Fruit fly (Drosophila melanogaster): ENCODE results near the gene CG14974.

Gene CG14974

DNA sequence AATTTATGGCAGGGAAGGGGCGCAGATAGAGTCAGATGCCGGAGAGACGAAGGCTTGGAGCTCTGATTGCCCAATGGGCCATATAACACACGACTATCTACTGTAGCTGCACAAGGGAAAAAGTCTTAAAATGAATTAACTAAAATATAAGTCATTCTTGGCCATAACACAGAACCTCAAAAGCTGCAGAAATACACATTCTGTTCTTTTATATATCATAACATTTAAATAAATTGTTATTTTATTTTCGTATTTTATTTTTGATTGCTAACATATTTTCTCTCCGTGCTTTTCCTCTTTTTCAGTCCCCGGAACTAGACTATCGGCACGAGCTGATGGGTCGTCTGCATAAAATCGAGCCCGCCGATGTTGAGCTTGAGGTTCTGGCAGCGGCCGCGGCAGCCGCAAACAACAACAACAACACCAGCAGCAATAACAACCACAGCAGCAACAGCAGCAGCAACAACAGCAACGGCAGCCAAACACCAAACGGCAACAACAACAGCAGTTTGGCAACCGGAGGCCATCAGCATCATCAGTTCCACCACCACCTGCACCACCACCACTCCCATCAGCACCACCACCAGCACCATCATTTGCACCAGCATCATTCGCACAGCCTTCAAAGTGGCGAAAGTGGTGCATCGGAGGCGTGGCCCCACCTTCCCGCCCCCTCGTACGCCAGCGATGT is 23.6 kb upstream of the CG14974 start (continued):
- no peak for TF ChIP-seq Awh (GFP tag; IDR thresholded peaks at IDR 0.05)
- TF ChIP-seq CG9437 (GFP tag; optimal IDR thresholded peaks at IDR 0.05) = no peak
- TF ChIP-seq CG11723 (GFP tag; optimal IDR thresholded peaks at IDR 0.05) = no peak
- no peak for TF ChIP-seq CG10274 (GFP tag; optimal IDR thresholded peaks at IDR 0.05)
- TF ChIP-seq CG13624 (GFP tag; optimal IDR thresholded peaks at IDR 0.05) = no peak
- TF ChIP-seq bigmax (GFP tag; optimal IDR thresholded peaks at IDR 0.05) = no peak
- TF ChIP-seq Atf3 (GFP tag; optimal IDR thresholded peaks at IDR 0.05) = no peak
- no peak for TF ChIP-seq zfh1 (GFP tag; IDR thresholded peaks at IDR 0.05)
- TF ChIP-seq sisA (GFP tag; IDR thresholded peaks at IDR 0.05) = no peak
- no peak for TF ChIP-seq CG31224 (GFP tag; IDR thresholded peaks at IDR 0.05)
- no peak for TF ChIP-seq Rx (GFP tag; IDR thresholded peaks at IDR 0.05)
- TF ChIP-seq CrebB (tag; optimal IDR thresholded peaks at IDR 0.05) = no peak
- TF ChIP-seq otp (GFP tag; IDR thresholded peaks at IDR 0.05) = no peak
- no peak for TF ChIP-seq NC2β (GFP tag; optimal IDR thresholded peaks at IDR 0.05)
- no peak for TF ChIP-seq CG12219 (GFP tag; optimal IDR thresholded peaks at IDR 0.05)
- TF ChIP-seq CG11560 (tag; IDR thresholded peaks at IDR 0.05) = no peak
- no peak for TF ChIP-seq Hmx (GFP tag; optimal IDR thresholded peaks at IDR 0.05)
- TF ChIP-seq ems (GFP tag; optimal IDR thresholded peaks at IDR 0.05) = no peak
- TF ChIP-seq CG10462 (GFP tag; optimal IDR thresholded peaks at IDR 0.05) = no peak
- TF ChIP-seq H15 (GFP tag; IDR thresholded peaks at IDR 0.05) = no peak
- no peak for TF ChIP-seq CHES-1-like (GFP tag; optimal IDR thresholded peaks at IDR 0.05)
- TF ChIP-seq C15 (GFP tag; IDR thresholded peaks at IDR 0.05) = no peak
- TF ChIP-seq CG1529 (GFP tag; optimal IDR thresholded peaks at IDR 0.05) = no peak
- TF ChIP-seq Sry-δ (GFP tag; optimal IDR thresholded peaks at IDR 0.05) = no peak
- no peak for TF ChIP-seq so (GFP tag; IDR thresholded peaks at IDR 0.05)
- TF ChIP-seq gro (GFP tag; optimal IDR thresholded peaks at IDR 0.05) = no peak
- TF ChIP-seq ewg (GFP tag; optimal IDR thresholded peaks at IDR 0.05) = no peak
- peak; percentile 19 for TF ChIP-seq oc (tag; optimal IDR thresholded peaks at IDR 0.05)
- TF ChIP-seq lov (optimal IDR thresholded peaks at IDR 0.05) = no peak
- no peak for TF ChIP-seq lov (GFP tag; IDR thresholded peaks at IDR 0.05)
- TF ChIP-seq ato (GFP tag; IDR thresholded peaks at IDR 0.05; ENCODE audit: partially characterized antibody) = no peak
- peak; percentile 21 for TF ChIP-seq Blimp-1 (GFP tag; optimal IDR thresholded peaks at IDR 0.05)
- TF ChIP-seq CG7963 (GFP tag; IDR thresholded peaks at IDR 0.05; ENCODE audit: partially characterized antibody) = no peak
- TF ChIP-seq Vsx1 (GFP tag; optimal IDR thresholded peaks at IDR 0.05) = no peak
- peak; percentile 4 for TF ChIP-seq Hr3 (GFP tag; optimal IDR thresholded peaks at IDR 0.05)
- TF ChIP-seq CG10321 (GFP tag; IDR thresholded peaks at IDR 0.05) = no peak
- peak; percentile 0 for TF ChIP-seq Oli (tag; optimal IDR thresholded peaks at IDR 0.05)
- peak; percentile 43; the same call in 1 of the 3 replicates for TF ChIP-seq ci (GFP tag; IDR thresholded peaks at IDR 0.05)

- TF ChIP-seq CG18011 (GFP tag; optimal IDR thresholded peaks at IDR 0.05) = no peak
- TF ChIP-seq maf-S (GFP tag; optimal IDR thresholded peaks at IDR 0.05) = no peak
- TF ChIP-seq grn (GFP tag; optimal IDR thresholded peaks at IDR 0.05) = peak; percentile 39
- TF ChIP-seq abd-A (tag; optimal IDR thresholded peaks at IDR 0.05) = peak; percentile 91
- peak; percentile 0 for TF ChIP-seq CG13894 (tag; optimal IDR thresholded peaks at IDR 0.05)
Measured at dm6 chr3L:3640916-3641315, 20.1 kb upstream of the CG14974 start.

Measured in whole organism, embryonic.